Worm (Caenorhabditis elegans) whole organism, L4 larva: Measurements from ENCODE around the gene Y77E11A.7.
"Not testable (repeated sequence)": the region's sequence is repeated elsewhere in the genome, so short reads cannot be mapped to it uniquely, and the experiment has no call there.

Experiments used
- F10B5.3 ChIP-seq: sonication (generic microtip); optimal IDR thresholded peaks from 2 replicates; lab custom pipeline; 2016; ENCODE audit warnings: mild to moderate bottlenecking, missing genetic modification characterization, missing compliant biosample characterization
- T26A8.4 ChIP-seq: fragments of 200-800 bp; sonication (Bioruptor generic); IDR thresholded peaks from 2 replicates; pipeline ENCODE4 v1.3.6; 2022; ENCODE audit warnings: missing genetic modification characterization, missing compliant biosample characterization
- arid-1 ChIP-seq: fragments of 200-800 bp; sonication (Bioruptor generic); conservative IDR thresholded peaks from 2 replicates; pipeline ENCODE4 v1.3.6; 2022; ENCODE audit warnings: missing genetic modification reagents, missing genetic modification characterization, missing compliant biosample characterization
- ceh-20 ChIP-seq: fragments of 200-800 bp; sonication (Bioruptor generic); IDR thresholded peaks from 2 replicates; pipeline ENCODE4 v1.3.6; 2022; ENCODE audit warnings: missing genetic modification reagents, missing genetic modification characterization, missing compliant biosample characterization
- ceh-32 ChIP-seq: sonication (generic microtip); optimal IDR thresholded peaks from 2 replicates; lab custom pipeline; 2016; ENCODE audit warnings: mild to moderate bottlenecking, missing genetic modification characterization, missing compliant biosample characterization; ENCODE audit not compliant: poor library complexity
- ceh-82 ChIP-seq: sonication (generic microtip); optimal IDR thresholded peaks from 2 replicates; lab custom pipeline; 2017; ENCODE audit warnings: missing biosample characterization, missing genetic modification characterization
- cey-2 ChIP-seq: sonication (generic microtip); optimal IDR thresholded peaks from 3 replicates; lab custom pipeline; 2017; ENCODE audit warnings: missing genetic modification characterization, mild to moderate bottlenecking, missing compliant biosample characterization, antibody characterized with exemption, borderline replicate concordance; ENCODE audit not compliant: insufficient read depth
- daf-8 ChIP-seq: fragments of 200-800 bp; sonication (Bioruptor generic); IDR thresholded peaks from 2 replicates; pipeline ENCODE4 v1.3.6; 2022; ENCODE audit warnings: missing genetic modification characterization, missing compliant biosample characterization
- dmd-6 ChIP-seq: fragments of 200-800 bp; sonication (Bioruptor generic); IDR thresholded peaks from 2 replicates; pipeline ENCODE4 v1.3.6; 2022; ENCODE audit warnings: missing genetic modification reagents, missing genetic modification characterization, missing compliant biosample characterization
- dmd-8 ChIP-seq: fragments of 200-800 bp; sonication (Bioruptor generic); IDR thresholded peaks from 2 replicates; pipeline ENCODE4 v1.3.6; 2022; ENCODE audit warnings: missing genetic modification characterization, missing compliant biosample characterization
- dmd-9 ChIP-seq: fragments of 200-800 bp; sonication (Bioruptor generic); IDR thresholded peaks from 2 replicates; pipeline ENCODE4 v1.3.6; 2022; ENCODE audit warnings: missing genetic modification reagents, missing genetic modification characterization, missing compliant biosample characterization
- egl-27 ChIP-seq: sonication (generic microtip); optimal IDR thresholded peaks from 3 replicates; lab custom pipeline; 2017; ENCODE audit warnings: missing biosample characterization, missing genetic modification reagents, missing genetic modification characterization
- egl-43 ChIP-seq: fragments of 200-800 bp; sonication (Bioruptor generic); IDR thresholded peaks from 2 replicates; pipeline ENCODE4 v1.3.6; 2022; ENCODE audit warnings: missing genetic modification reagents, missing genetic modification characterization, missing compliant biosample characterization
- hif-1 ChIP-seq, 2 experiments: sonication (generic microtip); optimal IDR thresholded peaks; 2 replicates each; lab custom pipeline; 2016 to 2017; ENCODE audit warnings: missing compliant biosample characterization in 2 of 2, missing genetic modification characterization in 2 of 2, missing genetic modification reagents in 2 of 2, missing genotype in 2 of 2, mild to moderate bottlenecking in 1 of 2
- hlh-30 ChIP-seq: sonication (generic microtip); optimal IDR thresholded peaks from 2 replicates; lab custom pipeline; 2017; ENCODE audit warnings: antibody characterized with exemption, mild to moderate bottlenecking, missing genetic modification characterization, missing compliant biosample characterization; ENCODE audit not compliant: insufficient read depth
- hmg-1.1 ChIP-seq: fragments of 200-800 bp; sonication (Bioruptor generic); IDR thresholded peaks from 2 replicates; pipeline ENCODE4 v1.3.6; 2022; ENCODE audit warnings: missing genetic modification reagents, missing genetic modification characterization, missing compliant biosample characterization
- lin-1 ChIP-seq: fragments of 200-800 bp; sonication (Bioruptor generic); IDR thresholded peaks from 2 replicates; pipeline ENCODE4 v1.3.6; 2022; ENCODE audit warnings: missing genetic modification reagents, missing genetic modification characterization, missing compliant biosample characterization
- lin-29 ChIP-seq: fragments of 200-800 bp; sonication (Bioruptor generic); IDR thresholded peaks from 2 replicates; pipeline ENCODE4 v1.3.6; 2022; ENCODE audit warnings: missing genetic modification reagents, missing genetic modification characterization, missing compliant biosample characterization
- lin-38 ChIP-seq: fragments of 200-800 bp; sonication (Bioruptor generic); IDR thresholded peaks from 2 replicates; pipeline ENCODE4 v1.3.6; 2022; ENCODE audit warnings: missing genetic modification reagents, missing genetic modification characterization, missing compliant biosample characterization
- lir-3 ChIP-seq: sonication (generic microtip); optimal IDR thresholded peaks from 2 replicates; lab custom pipeline; 2016; ENCODE audit warnings: mild to moderate bottlenecking, missing genetic modification characterization, missing compliant biosample characterization
- mes-2 ChIP-seq: sonication (generic microtip); optimal IDR thresholded peaks from 2 replicates; lab custom pipeline; 2016; ENCODE audit warnings: missing genotype, mild to moderate bottlenecking, missing genetic modification characterization, missing compliant biosample characterization; ENCODE audit not compliant: poor library complexity, severe bottlenecking
- nhr-237 ChIP-seq: sonication (generic microtip); optimal IDR thresholded peaks from 2 replicates; lab custom pipeline; 2017; ENCODE audit warnings: missing biosample characterization, missing genetic modification characterization
- nhr-28 ChIP-seq: fragments of 150-350 bp; optimal IDR thresholded peaks from 2 replicates; lab custom pipeline; 2014; ENCODE audit warnings: missing biosample characterization, missing genetic modification characterization
- nhr-42 ChIP-seq: fragments of 200-800 bp; sonication (Bioruptor generic); IDR thresholded peaks from 2 replicates; pipeline ENCODE4 v1.3.6; 2022; ENCODE audit warnings: missing genetic modification characterization, missing compliant biosample characterization
- nhr-48 ChIP-seq: sonication (generic microtip); optimal IDR thresholded peaks from 2 replicates; lab custom pipeline; 2016; ENCODE audit warnings: mild to moderate bottlenecking, missing genetic modification characterization, missing compliant biosample characterization
- pha-4 ChIP-seq, 2 experiments: fragments of 150-350 bp in 1 of 2; fragments of 200-800 bp in 1 of 2; sonication (Bioruptor generic) in 1 of 2; IDR thresholded peaks in 1 of 2; optimal IDR thresholded peaks in 1 of 2; 2 replicates each; pipeline versions ENCODE4 v1.3.6 to Lab custom; 2014 to 2022; ENCODE audit warnings: missing genetic modification characterization in 2 of 2, missing genetic modification reagents in 2 of 2, missing biosample characterization in 1 of 2, missing compliant biosample characterization in 1 of 2
- set-16 ChIP-seq: fragments of 200-800 bp; sonication (Bioruptor generic); IDR thresholded peaks from 2 replicates; pipeline ENCODE4 v1.3.6; 2022; ENCODE audit warnings: missing genetic modification reagents, missing genetic modification characterization, missing compliant biosample characterization
- skn-1 ChIP-seq: fragments of 150-350 bp; optimal IDR thresholded peaks from 2 replicates; lab custom pipeline; 2014; ENCODE audit warnings: missing biosample characterization, missing genetic modification characterization
- snpc-4 ChIP-seq: fragments of 150-350 bp; optimal IDR thresholded peaks from 2 replicates; lab custom pipeline; 2014; ENCODE audit warnings: missing biosample characterization, missing genetic modification characterization
- spr-3 ChIP-seq: fragments of 200-800 bp; sonication (Bioruptor generic); optimal IDR thresholded peaks from 2 replicates; lab custom pipeline; 2018; ENCODE audit warnings: mild to moderate bottlenecking, missing genetic modification characterization, missing compliant biosample characterization
- unc-62 ChIP-seq, 3 experiments: fragments of 150-350 bp in 1 of 3; sonication (generic microtip); optimal IDR thresholded peaks in 2 of 3; peaks in 1 of 3; 1 replicate in 1 of 3; 2 replicates in 2 of 3; lab custom pipeline; 2014 to 2017; ENCODE audit warnings: missing biosample characterization in 3 of 3, missing genetic modification characterization in 3 of 3, missing genetic modification reagents in 3 of 3, missing genotype in 1 of 3
- zag-1 ChIP-seq: fragments of 150-350 bp; optimal IDR thresholded peaks from 2 replicates; lab custom pipeline; 2014; ENCODE audit warnings: missing biosample characterization, missing genetic modification characterization
- zfp-3 ChIP-seq: fragments of 200-800 bp; sonication (Bioruptor generic); conservative IDR thresholded peaks from 2 replicates; pipeline ENCODE4 v1.3.6; 2022; ENCODE audit warnings: missing genetic modification reagents, missing genetic modification characterization, missing compliant biosample characterization
- zip-11 ChIP-seq: fragments of 200-800 bp; sonication (Bioruptor generic); IDR thresholded peaks from 2 replicates; pipeline ENCODE4 v1.3.6; 2022; ENCODE audit warnings: missing genetic modification characterization, missing compliant biosample characterization

The Y77E11A.7 gene

DNA sequence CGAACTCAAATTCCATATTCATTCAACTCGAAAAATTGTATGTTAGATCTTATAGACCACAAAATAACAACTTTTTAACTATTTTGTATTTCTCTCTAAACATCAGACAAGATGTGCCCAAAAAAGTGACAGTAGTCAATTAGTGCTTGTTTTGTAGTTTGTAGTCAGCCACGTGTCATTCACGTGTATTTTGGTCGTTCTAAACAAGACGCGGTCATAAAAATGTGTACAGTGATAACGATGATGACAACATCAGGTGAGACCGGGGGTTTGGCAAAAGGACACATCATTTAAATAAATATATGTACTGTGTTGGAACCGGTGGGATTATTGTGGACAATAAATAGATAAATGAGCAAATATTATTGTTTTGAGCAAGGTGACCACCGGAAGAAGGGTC lies 34.5 kb upstream of the Y77E11A.7 start (continued):
- no peak for TF ChIP-seq F10B5.3 (tag; lab: Kevin White, UChicago)
- TF ChIP-seq lir-3 (tag; lab: Kevin White, UChicago), result no peak
- no peak; the same call in 1 of the 2 replicates for TF ChIP-seq ceh-20 (GFP tag; lab: Robert Waterston, UW)
- TF ChIP-seq zip-11 (GFP tag; lab: Robert Waterston, UW), result no peak
- TF ChIP-seq ceh-82 (tag; lab: Kevin White, UChicago), result no peak
- no peak for TF ChIP-seq nhr-237 (tag; lab: Kevin White, UChicago)
- no peak for TF ChIP-seq zag-1 (tag; lab: Kevin White, UChicago)
- no peak for TF ChIP-seq T26A8.4 (GFP tag; lab: Robert Waterston, UW)
- TF ChIP-seq hif-1 (tag; optimal IDR thresholded peaks at IDR 0.05; lab: Kevin White, UChicago), result no peak

DNA sequence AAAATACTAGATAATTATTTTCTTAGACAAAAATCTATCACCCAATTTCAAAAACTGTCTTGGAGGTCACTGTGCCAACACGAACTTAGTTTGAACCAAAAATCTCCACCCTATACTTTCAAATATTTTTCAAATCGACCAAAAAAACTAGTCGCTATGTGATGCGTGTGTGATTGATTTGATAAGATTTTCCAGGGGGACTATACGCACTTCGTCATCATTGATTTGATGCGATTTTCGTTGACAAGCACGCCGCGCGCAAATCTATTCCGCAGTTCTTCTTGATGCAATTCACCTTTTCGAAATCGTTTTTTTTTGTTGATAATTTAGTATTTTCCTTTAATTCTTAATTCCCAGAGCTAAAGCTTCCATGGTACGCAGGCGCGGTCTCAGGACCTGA lies 33.8 kb upstream of the Y77E11A.7 start:
- TF ChIP-seq nhr-28 (tag; lab: Kevin White, UChicago) (peak; percentile 61), dmd-6 (GFP tag; lab: Robert Waterston, UW) (peak; percentile 12; the same call in 1 of the 2 replicates), spr-3 (GFP tag; lab: Kevin White, UChicago) (no peak), egl-43 (GFP tag; lab: Robert Waterston, UW) (no peak), skn-1 (tag; lab: Kevin White, UChicago) (no peak)

DNA sequence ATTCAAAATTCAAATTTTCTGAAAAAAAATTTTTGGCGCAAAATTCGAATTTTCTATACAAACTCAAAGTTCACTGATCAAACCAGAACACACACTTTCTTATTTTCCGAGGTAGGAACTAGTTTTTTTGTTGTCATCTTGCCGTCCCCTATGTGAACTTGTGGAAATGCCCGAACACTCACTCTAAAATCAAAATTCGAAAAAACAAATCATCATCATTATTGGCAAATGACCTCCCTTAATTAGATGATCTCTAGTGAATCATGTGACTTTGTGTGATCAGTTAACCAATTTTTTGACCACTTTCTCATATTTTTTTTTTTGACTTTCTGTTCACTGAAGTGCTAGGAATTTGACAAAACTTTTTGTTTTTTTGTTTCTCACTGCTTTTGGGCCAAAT lies 32.8 kb upstream of the Y77E11A.7 start:
- TF ChIP-seq nhr-28 (tag; lab: Kevin White, UChicago) (peak; percentile 59), F10B5.3 (tag; lab: Kevin White, UChicago) (no peak), lin-29 (GFP tag; lab: Robert Waterston, UW) (no peak), hlh-30 (peak; percentile 59), unc-62 (GFP tag; optimal IDR thresholded peaks at IDR 0.05 in 1 of 2; lab: Kevin White, UChicago) (peak in 1 of 2 experiments; percentile 69), unc-62 (tag; optimal IDR thresholded peaks at IDR 0.05; lab: Kevin White, UChicago) (no peak)

DNA sequence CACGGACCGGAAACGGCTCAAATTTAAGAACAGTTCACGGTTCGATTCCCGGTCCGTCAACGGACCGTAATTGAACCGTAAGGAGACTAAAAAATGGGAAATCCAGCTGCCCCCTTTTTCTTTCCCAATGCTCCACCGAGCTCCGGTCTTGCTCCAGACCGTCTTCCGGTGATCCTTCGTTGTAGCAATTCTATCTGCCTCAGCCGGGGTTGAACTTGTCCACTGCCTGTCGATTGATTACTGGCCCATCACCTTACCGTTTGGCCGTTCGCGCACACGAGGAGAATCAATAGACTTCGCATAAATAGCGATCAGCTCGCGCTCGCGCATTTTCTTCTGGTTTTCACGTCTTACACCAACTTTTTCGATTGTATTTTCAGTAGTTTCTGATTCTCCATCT lies 28.9 kb upstream of the Y77E11A.7 start:
- TF ChIP-seq lin-38 (GFP tag; lab: Robert Waterston, UW) (peak; percentile 48), set-16 (GFP tag; lab: Robert Waterston, UW) (0 out of 2 replicates have a peak, but pooled peaks have one; percentile 29), pha-4 (GFP tag; IDR thresholded peaks at IDR 0.05; lab: Robert Waterston, UW) (peak; percentile 17; the same call in 1 of the 2 replicates)
- not testable (repeated sequence) for TF ChIP-seq pha-4 (tag; optimal IDR thresholded peaks at IDR 0.05; lab: Kevin White, UChicago)

DNA sequence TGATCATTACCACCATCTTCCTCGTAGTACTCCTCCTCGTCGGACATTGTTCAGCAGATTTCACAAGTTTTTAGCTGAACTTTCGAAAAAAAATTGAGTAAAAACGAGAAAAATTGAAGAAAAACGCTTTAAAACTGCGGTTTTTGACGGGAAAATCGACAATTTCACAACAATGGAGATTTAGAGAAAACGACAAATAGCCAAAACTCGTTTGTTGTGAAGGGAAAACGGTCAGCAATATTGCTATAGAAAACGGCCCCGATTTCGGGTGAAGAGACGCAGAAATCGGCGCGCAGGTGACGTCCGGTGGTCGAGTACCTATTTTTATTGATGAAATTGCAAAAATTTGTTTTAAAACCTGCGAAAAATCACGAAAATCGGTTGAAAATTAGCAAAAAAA lies 26.3 kb upstream of the Y77E11A.7 start, which contains the start of gene clp-7:
TSS of gene clp-7 (minus strand) at position 47 of the 400 bp plus-strand sequence.
- TF ChIP-seq nhr-42 (GFP tag; lab: Robert Waterston, UW), result no peak
- TF ChIP-seq egl-27 (tag; lab: Kevin White, UChicago), result no peak
- no peak for TF ChIP-seq dmd-8 (GFP tag; lab: Robert Waterston, UW)
- TF ChIP-seq hmg-1.1 (GFP tag; lab: Robert Waterston, UW), result no peak
- TF ChIP-seq mes-2 (tag; lab: Kevin White, UChicago), result no peak
- TF ChIP-seq snpc-4 (tag; lab: Kevin White, UChicago), result no peak
- no peak for TF ChIP-seq ceh-82 (tag; lab: Kevin White, UChicago)
- no peak for TF ChIP-seq lin-1 (GFP tag; lab: Robert Waterston, UW)
- TF ChIP-seq ceh-32, result no peak
- TF ChIP-seq daf-8 (GFP tag; lab: Robert Waterston, UW), result no peak
- TF ChIP-seq cey-2 (tag; lab: Kevin White, UChicago), result no peak
- TF ChIP-seq arid-1 (GFP tag; lab: Robert Waterston, UW), result no peak
- no peak for TF ChIP-seq dmd-9 (GFP tag; lab: Robert Waterston, UW)
- no peak for TF ChIP-seq nhr-48 (tag; lab: Kevin White, UChicago)
- no peak for TF ChIP-seq zfp-3 (GFP tag; lab: Robert Waterston, UW)
- TF ChIP-seq, all 104 proteins: peak for 0
